Worm (Caenorhabditis elegans) whole organism, L4 larva: ENCODE measurements around the gene vps-35.

ENCODE experiments used
- F26F4.8 ChIP-seq: fragments of 200-800 bp; sonication (Bioruptor generic); conservative IDR thresholded peaks from 2 replicates; pipeline ENCODE4 v1.3.6; 2022; ENCODE audit warnings: missing genetic modification characterization, missing compliant biosample characterization
- F44E2.7 ChIP-seq: fragments of 200-800 bp; sonication (Bioruptor generic); IDR thresholded peaks from 2 replicates; pipeline ENCODE4 v2.1.2; 2022; ENCODE audit warnings: missing genetic modification characterization, missing compliant biosample characterization
- R02D3.7 ChIP-seq: fragments of 150-350 bp; sonication (generic microtip); optimal IDR thresholded peaks from 3 replicates; lab custom pipeline; 2014; ENCODE audit warnings: missing biosample characterization, missing genetic modification characterization
- T26A8.4 ChIP-seq: fragments of 200-800 bp; sonication (Bioruptor generic); IDR thresholded peaks from 2 replicates; pipeline ENCODE4 v1.3.6; 2022; ENCODE audit warnings: missing genetic modification characterization, missing compliant biosample characterization
- Y105C5A.15 ChIP-seq: fragments of 200-800 bp; sonication (Bioruptor generic); IDR thresholded peaks from 2 replicates; pipeline ENCODE4 v1.3.6; 2022; ENCODE audit warnings: missing genetic modification characterization, missing compliant biosample characterization
- Y48G9A.11 ChIP-seq: fragments of 200-800 bp; sonication (Bioruptor generic); IDR thresholded peaks from 2 replicates; pipeline ENCODE4 v1.3.6; 2022; ENCODE audit warnings: missing genetic modification reagents, missing genetic modification characterization, missing compliant biosample characterization
- Y5F2A.4 ChIP-seq: fragments of 200-800 bp; sonication (Bioruptor generic); optimal IDR thresholded peaks from 2 replicates; lab custom pipeline; 2018; ENCODE audit warnings: mild to moderate bottlenecking, missing genetic modification characterization, missing compliant biosample characterization
- aha-1 ChIP-seq: fragments of 150-350 bp; peaks from one replicate; lab custom pipeline; 2014; ENCODE audit warnings: missing biosample characterization, missing genetic modification characterization
- aly-2 ChIP-seq: sonication (generic microtip); optimal IDR thresholded peaks from 2 replicates; lab custom pipeline; 2018; ENCODE audit warnings: missing biosample characterization, missing genetic modification characterization
- attf-4 ChIP-seq: sonication (generic microtip); optimal IDR thresholded peaks from 3 replicates; lab custom pipeline; 2017; ENCODE audit warnings: missing biosample characterization, missing genetic modification characterization
- ceh-62 ChIP-seq: sonication (generic microtip); optimal IDR thresholded peaks from 2 replicates; lab custom pipeline; 2017; ENCODE audit warnings: missing biosample characterization, missing genetic modification characterization
- ctbp-1 ChIP-seq: fragments of 200-800 bp; sonication (Bioruptor generic); IDR thresholded peaks from 2 replicates; pipeline ENCODE4 v1.3.6; 2022; ENCODE audit warnings: missing genetic modification reagents, missing genetic modification characterization, missing compliant biosample characterization
- daf-16 ChIP-seq, 3 experiments: sonication (generic microtip); optimal IDR thresholded peaks; 2 replicates each; lab custom pipeline; 2016 to 2017; ENCODE audit warnings: missing genetic modification characterization in 3 of 3, missing genetic modification reagents in 3 of 3, mild to moderate bottlenecking in 2 of 3, missing compliant biosample characterization in 2 of 3, missing biosample characterization in 1 of 3, moderate library complexity in 1 of 3
- daf-19 ChIP-seq: fragments of 200-800 bp; sonication (Bioruptor generic); conservative IDR thresholded peaks from 2 replicates; pipeline ENCODE4 v1.3.6; 2022; ENCODE audit warnings: missing genetic modification characterization, missing compliant biosample characterization
- dmd-6 ChIP-seq: fragments of 200-800 bp; sonication (Bioruptor generic); IDR thresholded peaks from 2 replicates; pipeline ENCODE4 v1.3.6; 2022; ENCODE audit warnings: missing genetic modification reagents, missing genetic modification characterization, missing compliant biosample characterization
- dmd-9 ChIP-seq: fragments of 200-800 bp; sonication (Bioruptor generic); IDR thresholded peaks from 2 replicates; pipeline ENCODE4 v1.3.6; 2022; ENCODE audit warnings: missing genetic modification reagents, missing genetic modification characterization, missing compliant biosample characterization
- dve-1 ChIP-seq: sonication (generic microtip); optimal IDR thresholded peaks from 2 replicates; lab custom pipeline; 2017; ENCODE audit warnings: antibody characterized with exemption, mild to moderate bottlenecking, missing genetic modification characterization, missing compliant biosample characterization; ENCODE audit not compliant: insufficient read depth
- egl-43 ChIP-seq: fragments of 200-800 bp; sonication (Bioruptor generic); IDR thresholded peaks from 2 replicates; pipeline ENCODE4 v1.3.6; 2022; ENCODE audit warnings: missing genetic modification reagents, missing genetic modification characterization, missing compliant biosample characterization
- hlh-11 ChIP-seq: fragments of 200-800 bp; sonication (Bioruptor generic); optimal IDR thresholded peaks from 2 replicates; lab custom pipeline; 2018; ENCODE audit warnings: mild to moderate bottlenecking, missing genetic modification characterization, missing compliant biosample characterization
- hlh-30 ChIP-seq: sonication (generic microtip); optimal IDR thresholded peaks from 2 replicates; lab custom pipeline; 2017; ENCODE audit warnings: antibody characterized with exemption, mild to moderate bottlenecking, missing genetic modification characterization, missing compliant biosample characterization; ENCODE audit not compliant: insufficient read depth
- lim-7 ChIP-seq: fragments of 200-800 bp; sonication (Bioruptor generic); IDR thresholded peaks from 2 replicates; pipeline ENCODE4 v1.3.6; 2022; ENCODE audit warnings: missing genetic modification characterization, missing compliant biosample characterization
- lin-1 ChIP-seq: fragments of 200-800 bp; sonication (Bioruptor generic); IDR thresholded peaks from 2 replicates; pipeline ENCODE4 v1.3.6; 2022; ENCODE audit warnings: missing genetic modification reagents, missing genetic modification characterization, missing compliant biosample characterization
- lin-13 ChIP-seq: fragments of 150-350 bp; optimal IDR thresholded peaks from 2 replicates; lab custom pipeline; 2014; ENCODE audit warnings: missing biosample characterization, missing genetic modification reagents, missing genetic modification characterization
- lin-38 ChIP-seq: fragments of 200-800 bp; sonication (Bioruptor generic); IDR thresholded peaks from 2 replicates; pipeline ENCODE4 v1.3.6; 2022; ENCODE audit warnings: missing genetic modification reagents, missing genetic modification characterization, missing compliant biosample characterization
- lin-39 ChIP-seq: fragments of 150-350 bp; optimal IDR thresholded peaks from 2 replicates; lab custom pipeline; 2014; ENCODE audit warnings: missing biosample characterization, missing genetic modification reagents, missing genetic modification characterization
- madf-9 ChIP-seq: fragments of 200-800 bp; sonication (Bioruptor generic); conservative IDR thresholded peaks from 2 replicates; pipeline ENCODE4 v1.3.6; 2022; ENCODE audit warnings: missing genetic modification reagents, missing genetic modification characterization, missing compliant biosample characterization
- mdl-1 ChIP-seq, 2 experiments: fragments of 150-350 bp in 1 of 2; sonication (generic microtip) in 1 of 2; optimal IDR thresholded peaks; 2 replicates each; lab custom pipeline; 2014 to 2017; ENCODE audit warnings: missing biosample characterization in 2 of 2, missing genetic modification characterization in 2 of 2
- mxl-3 ChIP-seq: fragments of 200-800 bp; sonication (Bioruptor generic); optimal IDR thresholded peaks from 2 replicates; lab custom pipeline; 2018; ENCODE audit warnings: mild to moderate bottlenecking, missing genetic modification characterization, missing compliant biosample characterization
- nhr-10 ChIP-seq: fragments of 150-350 bp; optimal IDR thresholded peaks from 2 replicates; lab custom pipeline; 2014; ENCODE audit warnings: missing biosample characterization, missing genetic modification characterization
- nhr-11 ChIP-seq: fragments of 150-350 bp; optimal IDR thresholded peaks from 2 replicates; lab custom pipeline; 2014; ENCODE audit warnings: missing biosample characterization, missing genetic modification characterization
- nhr-28 ChIP-seq: fragments of 150-350 bp; optimal IDR thresholded peaks from 2 replicates; lab custom pipeline; 2014; ENCODE audit warnings: missing biosample characterization, missing genetic modification characterization
- nhr-6 ChIP-seq: fragments of 150-350 bp; optimal IDR thresholded peaks from 2 replicates; lab custom pipeline; 2014; ENCODE audit warnings: missing biosample characterization, missing genetic modification characterization
- pha-4 ChIP-seq, 2 experiments: fragments of 150-350 bp in 1 of 2; fragments of 200-800 bp in 1 of 2; sonication (Bioruptor generic) in 1 of 2; IDR thresholded peaks in 1 of 2; optimal IDR thresholded peaks in 1 of 2; 2 replicates each; pipeline versions ENCODE4 v1.3.6 to Lab custom; 2014 to 2022; ENCODE audit warnings: missing genetic modification characterization in 2 of 2, missing genetic modification reagents in 2 of 2, missing biosample characterization in 1 of 2, missing compliant biosample characterization in 1 of 2
- pqm-1 ChIP-seq: sonication (generic microtip); optimal IDR thresholded peaks from 2 replicates; lab custom pipeline; 2017; ENCODE audit warnings: missing biosample characterization, missing genetic modification characterization
- set-16 ChIP-seq: fragments of 200-800 bp; sonication (Bioruptor generic); IDR thresholded peaks from 2 replicates; pipeline ENCODE4 v1.3.6; 2022; ENCODE audit warnings: missing genetic modification reagents, missing genetic modification characterization, missing compliant biosample characterization
- skn-1 ChIP-seq: fragments of 150-350 bp; optimal IDR thresholded peaks from 2 replicates; lab custom pipeline; 2014; ENCODE audit warnings: missing biosample characterization, missing genetic modification characterization
- snpc-4 ChIP-seq: fragments of 150-350 bp; optimal IDR thresholded peaks from 2 replicates; lab custom pipeline; 2014; ENCODE audit warnings: missing biosample characterization, missing genetic modification characterization
- tag-97 ChIP-seq: fragments of 200-800 bp; sonication (Bioruptor generic); IDR thresholded peaks from 2 replicates; pipeline ENCODE4 v1.3.6; 2022; ENCODE audit warnings: missing genetic modification characterization, missing compliant biosample characterization
- tra-1 ChIP-seq: fragments of 200-800 bp; sonication (Bioruptor generic); IDR thresholded peaks from 2 replicates; pipeline ENCODE4 v1.3.6; 2022; ENCODE audit warnings: missing genetic modification reagents, missing genetic modification characterization, missing compliant biosample characterization
- unc-62 ChIP-seq, 3 experiments: fragments of 150-350 bp in 1 of 3; sonication (generic microtip); optimal IDR thresholded peaks in 2 of 3; peaks in 1 of 3; 1 replicate in 1 of 3; 2 replicates in 2 of 3; lab custom pipeline; 2014 to 2017; ENCODE audit warnings: missing biosample characterization in 3 of 3, missing genetic modification characterization in 3 of 3, missing genetic modification reagents in 3 of 3, missing genotype in 1 of 3
- zag-1 ChIP-seq: fragments of 150-350 bp; optimal IDR thresholded peaks from 2 replicates; lab custom pipeline; 2014; ENCODE audit warnings: missing biosample characterization, missing genetic modification characterization
- zfp-3 ChIP-seq: fragments of 200-800 bp; sonication (Bioruptor generic); conservative IDR thresholded peaks from 2 replicates; pipeline ENCODE4 v1.3.6; 2022; ENCODE audit warnings: missing genetic modification reagents, missing genetic modification characterization, missing compliant biosample characterization

Gene vps-35

ce11 chrII:5896512-5896911 is 11.1 kb upstream of the vps-35 start:
- peak; percentile 74 for TF ChIP-seq aha-1 (tag; lab: Kevin White, UChicago)
- no peak for TF ChIP-seq tag-97
- peak; percentile 66 for TF ChIP-seq nhr-11 (tag; lab: Kevin White, UChicago)
- TF ChIP-seq, all 104 proteins: peak for 2

ce11 chrII:5899080-5899479 is 8.5 kb upstream of the vps-35 start:
- TF ChIP-seq nhr-28 (tag; lab: Kevin White, UChicago) (peak; percentile 28), lin-39 (tag; lab: Kevin White, UChicago) (no peak), aha-1 (tag; lab: Kevin White, UChicago) (peak; percentile 64), skn-1 (tag; lab: Kevin White, UChicago) (no peak), hlh-11 (peak; percentile 67), dve-1 (tag; lab: Kevin White, UChicago) (peak; percentile 15), nhr-6 (tag; lab: Kevin White, UChicago) (no peak), pha-4 (GFP tag; IDR thresholded peaks at IDR 0.05; lab: Robert Waterston, UW) (no peak), pha-4 (tag; optimal IDR thresholded peaks at IDR 0.05; lab: Kevin White, UChicago) (peak; percentile 32), hlh-30 (tag; lab: Kevin White, UChicago) (peak; percentile 3), mxl-3 (GFP tag; lab: Kevin White, UChicago) (no peak), tra-1 (GFP tag; lab: Robert Waterston, UW) (no peak), F44E2.7 (GFP tag; lab: Robert Waterston, UW) (no peak), Y48G9A.11 (GFP tag; lab: Robert Waterston, UW) (no peak), unc-62 (GFP tag; optimal IDR thresholded peaks at IDR 0.05 in 1 of 2; lab: Kevin White, UChicago) (peak in 1 of 2 experiments; percentile 3), unc-62 (tag; optimal IDR thresholded peaks at IDR 0.05; lab: Kevin White, UChicago) (no peak), set-16 (GFP tag; lab: Robert Waterston, UW) (peak; percentile 37; the same call in 1 of the 2 replicates)
- TF ChIP-seq, all 104 proteins: peak for 8

ce11 chrII:5899865-5900486 is 7.6 kb upstream of the vps-35 start:
- no peak for TF ChIP-seq zfp-3 (GFP tag; lab: Robert Waterston, UW)
- TF ChIP-seq hlh-11: peak; percentile 25
- TF ChIP-seq F26F4.8 (GFP tag; lab: Robert Waterston, UW): no peak
- no peak for TF ChIP-seq pha-4 (GFP tag; IDR thresholded peaks at IDR 0.05; lab: Robert Waterston, UW)
- TF ChIP-seq pha-4 (tag; optimal IDR thresholded peaks at IDR 0.05; lab: Kevin White, UChicago): no peak
- TF ChIP-seq pqm-1 (tag; lab: Kevin White, UChicago): peak; percentile 30
- TF ChIP-seq Y105C5A.15: no peak
- peak; percentile 97 for TF ChIP-seq aha-1 (tag; lab: Kevin White, UChicago)
- no peak for TF ChIP-seq lin-13 (GFP tag; lab: Kevin White, UChicago)
- no peak for TF ChIP-seq snpc-4 (tag; lab: Kevin White, UChicago)
- no peak for TF ChIP-seq daf-16 (GFP tag; optimal IDR thresholded peaks at IDR 0.05; lab: Kevin White, UChicago)
- TF ChIP-seq daf-16 (tag; optimal IDR thresholded peaks at IDR 0.05; lab: Kevin White, UChicago): peak; percentile 29
- TF ChIP-seq nhr-10: no peak
- no peak for TF ChIP-seq tag-97
- TF ChIP-seq nhr-28 (tag; lab: Kevin White, UChicago): peak; percentile 67
- TF ChIP-seq dmd-9: no peak
- no peak for TF ChIP-seq ceh-62 (tag; lab: Kevin White, UChicago)
- TF ChIP-seq dve-1 (tag; lab: Kevin White, UChicago): no peak
- no peak for TF ChIP-seq attf-4 (tag; lab: Kevin White, UChicago)
- TF ChIP-seq, all 104 proteins: peak for 5

ce11 chrII:5901407-5902026 is 6.1 kb upstream of the vps-35 start:
- TF ChIP-seq R02D3.7: no peak
- TF ChIP-seq zag-1: no peak
- peak; percentile 60 to 61 for TF ChIP-seq mdl-1 (tag; optimal IDR thresholded peaks at IDR 0.05; lab: Kevin White, UChicago)
- TF ChIP-seq aly-2 (tag; lab: Kevin White, UChicago): no peak
- TF ChIP-seq nhr-10: no peak
- TF ChIP-seq daf-19 (GFP tag; lab: Robert Waterston, UW): no peak
- TF ChIP-seq lin-1 (GFP tag; lab: Robert Waterston, UW): peak; percentile 68; the same call in 1 of the 2 replicates
- TF ChIP-seq mxl-3 (GFP tag; lab: Kevin White, UChicago): peak; percentile 47
- TF ChIP-seq madf-9 (GFP tag; lab: Robert Waterston, UW): peak; percentile 98
- peak; percentile 89 for TF ChIP-seq egl-43
- peak; percentile 81 for TF ChIP-seq ctbp-1 (GFP tag; lab: Robert Waterston, UW)
- TF ChIP-seq T26A8.4 (GFP tag; lab: Robert Waterston, UW): peak; percentile 56; the same call in 1 of the 2 replicates
- no peak for TF ChIP-seq attf-4 (tag; lab: Kevin White, UChicago)
- no peak for TF ChIP-seq lim-7 (GFP tag; lab: Robert Waterston, UW)
- TF ChIP-seq lin-38 (GFP tag; lab: Robert Waterston, UW): peak; percentile 32
- TF ChIP-seq pha-4 (GFP tag; IDR thresholded peaks at IDR 0.05; lab: Robert Waterston, UW): peak; percentile 61
- no peak for TF ChIP-seq pha-4 (tag; optimal IDR thresholded peaks at IDR 0.05; lab: Kevin White, UChicago)
- TF ChIP-seq Y5F2A.4: no peak
- TF ChIP-seq dmd-6 (GFP tag; lab: Robert Waterston, UW): no peak
